Worm (Caenorhabditis elegans) whole organism, L3 larva: ENCODE measurements around the gene B0252.8.

Experiments
- R02D3.7 ChIP-seq: fragments of 150-350 bp; optimal IDR thresholded peaks from 2 replicates; lab custom pipeline; 2014; ENCODE audit warnings: missing biosample characterization, missing genetic modification characterization
- ZK546.5 ChIP-seq: sonication (generic microtip); optimal IDR thresholded peaks from 2 replicates; lab custom pipeline; 2017; ENCODE audit warnings: missing biosample characterization, missing genetic modification characterization
- aly-2 ChIP-seq: fragments of 150-350 bp; optimal IDR thresholded peaks from 2 replicates; lab custom pipeline; 2014; ENCODE audit warnings: missing biosample characterization, missing genetic modification characterization
- ama-1 ChIP-seq: fragments of 150-350 bp; optimal IDR thresholded peaks from 2 replicates; lab custom pipeline; 2018
- ceh-16 ChIP-seq: sonication (generic microtip); optimal IDR thresholded peaks from 2 replicates; lab custom pipeline; 2017; ENCODE audit warnings: missing biosample characterization, missing genetic modification characterization
- ceh-9 ChIP-seq: sonication (generic microtip); optimal IDR thresholded peaks from 2 replicates; lab custom pipeline; 2018; ENCODE audit warnings: missing biosample characterization, missing genetic modification characterization
- daf-12 ChIP-seq: fragments of 150-350 bp; optimal IDR thresholded peaks from 2 replicates; lab custom pipeline; 2014; ENCODE audit warnings: missing biosample characterization, missing genetic modification reagents, missing genetic modification characterization
- egl-5 ChIP-seq: fragments of 150-350 bp; optimal IDR thresholded peaks from 2 replicates; lab custom pipeline; 2017; ENCODE audit warnings: missing biosample characterization, missing genetic modification reagents, missing genetic modification characterization, inconsistent platforms
- elt-1 ChIP-seq: fragments of 150-350 bp; optimal IDR thresholded peaks from 2 replicates; lab custom pipeline; 2014; ENCODE audit warnings: missing biosample characterization, missing genetic modification characterization
- elt-2 ChIP-seq: sonication (generic microtip); optimal IDR thresholded peaks from 2 replicates; lab custom pipeline; 2016; ENCODE audit warnings: missing genetic modification reagents, mild to moderate bottlenecking, missing genetic modification characterization, missing compliant biosample characterization
- elt-3 ChIP-seq, 3 experiments: fragments of 150-350 bp in 1 of 3; sonication (generic microtip) in 2 of 3; optimal IDR thresholded peaks; 2 replicates in 2 of 3; 4 replicates in 1 of 3; lab custom pipeline; 2014 to 2017; ENCODE audit warnings: missing biosample characterization in 3 of 3, missing genetic modification characterization in 3 of 3
- eor-1 ChIP-seq, 2 experiments: fragments of 150-350 bp; optimal IDR thresholded peaks; 2 replicates each; lab custom pipeline; 2014 to 2018; ENCODE audit warnings: missing biosample characterization in 2 of 2, missing genetic modification characterization in 2 of 2
- fkh-2 ChIP-seq: fragments of 150-350 bp; optimal IDR thresholded peaks from 2 replicates; lab custom pipeline; 2014; ENCODE audit warnings: missing biosample characterization, missing genetic modification reagents, missing genetic modification characterization
- fos-1 ChIP-seq: fragments of 150-350 bp; optimal IDR thresholded peaks from 2 replicates; lab custom pipeline; 2014; ENCODE audit warnings: missing biosample characterization, missing genetic modification characterization
- hmg-11 ChIP-seq: sonication (generic microtip); optimal IDR thresholded peaks from 2 replicates; lab custom pipeline; 2016; ENCODE audit warnings: missing genetic modification characterization, missing compliant biosample characterization
- jun-1 ChIP-seq: fragments of 150-350 bp; optimal IDR thresholded peaks from 2 replicates; lab custom pipeline; 2014; ENCODE audit warnings: missing biosample characterization, missing genetic modification reagents, missing genetic modification characterization
- lin-15B ChIP-seq: fragments of 150-350 bp; optimal IDR thresholded peaks from 2 replicates; lab custom pipeline; 2014; ENCODE audit warnings: missing biosample characterization, missing genetic modification characterization
- lin-39 ChIP-seq: fragments of 150-350 bp; optimal IDR thresholded peaks from 2 replicates; lab custom pipeline; 2018; ENCODE audit warnings: missing biosample characterization, missing genetic modification reagents, missing genetic modification characterization
- mdl-1 ChIP-seq: fragments of 150-350 bp; optimal IDR thresholded peaks from 2 replicates; lab custom pipeline; 2014; ENCODE audit warnings: missing biosample characterization, missing genetic modification characterization
- mml-1 ChIP-seq: fragments of 150-350 bp; sonication (generic microtip); optimal IDR thresholded peaks from 3 replicates; lab custom pipeline; 2014; ENCODE audit warnings: missing biosample characterization, missing genetic modification characterization
- nfya-1 ChIP-seq: sonication (generic microtip); optimal IDR thresholded peaks from 2 replicates; lab custom pipeline; 2017; ENCODE audit warnings: missing genetic modification characterization, mild to moderate bottlenecking, missing compliant biosample characterization, antibody characterized with exemption, moderate library complexity; ENCODE audit not compliant: insufficient read depth
- nhr-11 ChIP-seq: fragments of 150-350 bp; optimal IDR thresholded peaks from 2 replicates; lab custom pipeline; 2014; ENCODE audit warnings: missing biosample characterization, missing genetic modification characterization
- nhr-12 ChIP-seq: fragments of 150-350 bp; optimal IDR thresholded peaks from 2 replicates; lab custom pipeline; 2014; ENCODE audit warnings: missing biosample characterization, missing genetic modification characterization
- nhr-237 ChIP-seq: fragments of 150-350 bp; optimal IDR thresholded peaks from 2 replicates; lab custom pipeline; 2014; ENCODE audit warnings: missing biosample characterization, missing genetic modification characterization
- nhr-25 ChIP-seq: sonication (generic microtip); optimal IDR thresholded peaks from 2 replicates; lab custom pipeline; 2017; ENCODE audit warnings: missing biosample characterization, missing genetic modification characterization
- nhr-28 ChIP-seq: fragments of 150-350 bp; optimal IDR thresholded peaks from 2 replicates; lab custom pipeline; 2014; ENCODE audit warnings: missing biosample characterization, missing genetic modification characterization
- nhr-43 ChIP-seq: sonication (generic microtip); optimal IDR thresholded peaks from 2 replicates; lab custom pipeline; 2016; ENCODE audit warnings: mild to moderate bottlenecking, missing genetic modification characterization, missing compliant biosample characterization; ENCODE audit not compliant: poor library complexity, severe bottlenecking
- nhr-67 ChIP-seq: fragments of 150-350 bp; optimal IDR thresholded peaks from 2 replicates; lab custom pipeline; 2014; ENCODE audit warnings: missing biosample characterization, missing genetic modification characterization
- nhr-77 ChIP-seq: fragments of 150-350 bp; optimal IDR thresholded peaks from 2 replicates; lab custom pipeline; 2014; ENCODE audit warnings: missing biosample characterization, missing genetic modification characterization
- pha-4 ChIP-seq: fragments of 150-350 bp; optimal IDR thresholded peaks from 2 replicates; lab custom pipeline; 2014; ENCODE audit warnings: missing biosample characterization, missing genetic modification reagents, missing genetic modification characterization
- pqm-1 ChIP-seq: fragments of 150-350 bp; optimal IDR thresholded peaks from 2 replicates; lab custom pipeline; 2017; ENCODE audit warnings: missing biosample characterization, missing genetic modification characterization, inconsistent platforms
- sea-2 ChIP-seq: fragments of 150-350 bp; sonication (generic microtip); optimal IDR thresholded peaks from 4 replicates; lab custom pipeline; 2014; ENCODE audit warnings: missing biosample characterization, missing genetic modification reagents, missing genetic modification characterization
- snpc-4 ChIP-seq: fragments of 150-350 bp; optimal IDR thresholded peaks from 2 replicates; lab custom pipeline; 2014; ENCODE audit warnings: missing biosample characterization, missing genetic modification characterization
- tbx-2 ChIP-seq: sonication (generic microtip); optimal IDR thresholded peaks from 2 replicates; lab custom pipeline; 2016; ENCODE audit warnings: mild to moderate bottlenecking, missing genetic modification characterization, missing compliant biosample characterization
- unc-62 ChIP-seq: fragments of 150-350 bp; sonication (generic microtip); optimal IDR thresholded peaks from 4 replicates; lab custom pipeline; 2014; ENCODE audit warnings: missing biosample characterization, missing genetic modification reagents, missing genetic modification characterization
- zag-1 ChIP-seq: fragments of 150-350 bp; optimal IDR thresholded peaks from 2 replicates; lab custom pipeline; 2014; ENCODE audit warnings: missing biosample characterization, missing genetic modification characterization
- ztf-11 ChIP-seq: fragments of 150-350 bp; optimal IDR thresholded peaks from 2 replicates; lab custom pipeline; 2014; ENCODE audit warnings: missing biosample characterization, missing genetic modification characterization

The B0252.8 gene

DNA sequence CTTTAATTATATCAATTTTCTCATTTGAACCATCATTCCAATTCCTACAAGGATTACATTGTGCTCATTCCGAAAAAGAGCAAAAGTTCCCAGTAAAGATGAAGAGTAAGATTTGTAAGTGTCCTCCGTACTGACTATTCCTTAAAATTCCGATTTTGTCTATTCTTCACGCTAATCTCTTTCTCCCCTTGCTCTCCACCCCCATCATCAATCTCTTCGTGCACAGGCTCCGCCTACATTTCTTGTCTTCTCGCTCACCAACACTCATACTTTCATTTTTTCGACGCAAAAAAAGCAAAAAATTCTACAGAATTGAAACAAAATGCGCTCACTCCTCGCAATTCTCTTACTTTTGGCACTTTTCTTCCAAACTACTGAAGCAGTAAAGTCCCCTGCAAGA, at the start of gene B0252.8:
Gene B0252.8 (plus strand): TSS at position 292 of the 400 bp plus-strand sequence.
- TF ChIP-seq egl-5 (tag; lab: Kevin White, UChicago) (no peak), lin-39 (tag; lab: Kevin White, UChicago) (peak; percentile 71)

DNA sequence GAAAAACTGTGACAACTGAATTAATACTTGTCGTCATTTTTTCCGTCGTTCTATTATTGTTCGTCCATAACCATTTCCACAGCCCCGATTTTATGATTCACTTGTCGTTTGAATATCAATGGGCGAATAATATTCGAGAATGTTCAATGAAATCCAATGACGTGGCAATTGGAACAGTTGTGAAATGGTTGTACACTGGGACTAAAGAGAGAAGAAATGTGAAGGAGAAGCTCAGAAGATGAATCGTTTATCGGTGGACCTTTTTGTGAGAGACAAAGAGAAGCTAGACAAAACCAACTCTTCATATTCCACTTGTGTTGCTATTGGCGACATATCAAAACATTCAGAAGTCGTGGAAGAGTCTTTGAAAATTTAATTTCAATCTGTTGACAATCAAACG, 45.2 kb upstream of the B0252.8 start, which contains the start of gene clhm-1:
Gene clhm-1 (minus strand): TSS at position 207 of the 400 bp plus-strand sequence.
- TF ChIP-seq elt-2 (no peak), nfya-1 (peak; percentile 17)

DNA sequence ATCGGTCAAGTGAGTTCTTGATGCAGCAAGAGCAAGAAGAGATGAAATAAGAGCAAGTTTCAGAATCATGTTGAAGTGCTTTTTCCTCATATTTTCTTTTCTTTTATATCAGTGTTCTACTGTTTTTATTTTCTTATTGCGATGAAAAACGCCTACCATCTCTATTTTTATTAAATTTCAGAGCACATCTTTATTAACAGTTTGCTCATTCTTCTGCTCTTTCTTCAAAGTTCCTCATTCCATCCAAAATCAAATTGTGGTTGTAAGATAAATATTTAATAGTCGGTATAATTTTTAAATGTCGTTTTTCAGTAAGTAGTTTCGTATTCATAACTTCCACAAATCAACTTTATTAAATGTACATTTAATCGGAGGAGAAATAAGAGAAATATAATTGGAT, 43.5 kb upstream of the B0252.8 start, which contains the start of gene C44B7.5:
Gene C44B7.5 (minus strand): TSS at position 101 of the 400 bp plus-strand sequence.
- TF ChIP-seq ceh-16 (no peak), hmg-11 (tag; lab: Kevin White, UChicago) (no peak), elt-1 (tag; lab: Kevin White, UChicago) (no peak), nhr-25 (tag; lab: Kevin White, UChicago) (no peak), daf-12 (tag; lab: Kevin White, UChicago) (no peak), eor-1 (tag; optimal IDR thresholded peaks at IDR 0.05; lab: Kevin White, UChicago) (no peak), ama-1 (lab: Kevin White, UChicago) (no peak), mdl-1 (tag; lab: Kevin White, UChicago) (no peak), R02D3.7 (tag; lab: Kevin White, UChicago) (no peak)

DNA sequence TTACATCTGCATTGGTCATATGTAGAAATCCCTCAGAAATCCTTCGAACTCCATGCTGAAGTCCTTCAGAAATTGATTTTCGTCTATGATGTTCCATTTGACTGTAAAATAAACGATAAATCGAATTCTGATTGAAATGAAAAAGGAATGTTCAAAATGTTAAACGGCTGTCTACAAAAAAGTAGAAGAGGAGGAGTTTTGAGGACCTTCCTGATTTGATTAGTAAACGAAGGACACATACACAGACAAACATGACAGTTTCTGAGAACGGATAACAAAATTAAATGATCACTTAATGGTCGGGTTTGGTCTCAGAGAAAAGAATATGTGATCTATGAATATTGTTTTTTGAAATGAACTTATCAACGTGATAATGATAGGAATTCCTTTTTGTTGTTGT, 39.0 kb upstream of the B0252.8 start, which contains the start of gene slc-36.5:
Gene slc-36.5 (minus strand): TSS at position 101 of the 400 bp plus-strand sequence.
- TF ChIP-seq egl-5 (tag; lab: Kevin White, UChicago) = no peak
- no peak for TF ChIP-seq sea-2 (GFP tag; lab: Kevin White, UChicago)
- TF ChIP-seq elt-3 (tag; optimal IDR thresholded peaks at IDR 0.05; lab: Kevin White, UChicago) = no peak
- no peak for TF ChIP-seq unc-62
- no peak for TF ChIP-seq tbx-2
- TF ChIP-seq pha-4 (tag; lab: Kevin White, UChicago) = no peak
- no peak for TF ChIP-seq nhr-77 (tag; lab: Kevin White, UChicago)
- TF ChIP-seq nhr-67 (tag; lab: Kevin White, UChicago) = no peak
- no peak for TF ChIP-seq nhr-43 (tag; lab: Kevin White, UChicago)
- no peak for TF ChIP-seq eor-1 (tag; optimal IDR thresholded peaks at IDR 0.05; lab: Kevin White, UChicago)
- no peak for TF ChIP-seq fos-1 (tag; lab: Kevin White, UChicago)
- no peak for TF ChIP-seq daf-12 (tag; lab: Kevin White, UChicago)
- no peak for TF ChIP-seq jun-1 (tag; lab: Kevin White, UChicago)
- TF ChIP-seq nhr-11 (tag; lab: Kevin White, UChicago) = no peak
- TF ChIP-seq lin-39 (tag; lab: Kevin White, UChicago) = no peak
- no peak for TF ChIP-seq fkh-2 (tag; lab: Kevin White, UChicago)
- no peak for TF ChIP-seq ceh-9

DNA sequence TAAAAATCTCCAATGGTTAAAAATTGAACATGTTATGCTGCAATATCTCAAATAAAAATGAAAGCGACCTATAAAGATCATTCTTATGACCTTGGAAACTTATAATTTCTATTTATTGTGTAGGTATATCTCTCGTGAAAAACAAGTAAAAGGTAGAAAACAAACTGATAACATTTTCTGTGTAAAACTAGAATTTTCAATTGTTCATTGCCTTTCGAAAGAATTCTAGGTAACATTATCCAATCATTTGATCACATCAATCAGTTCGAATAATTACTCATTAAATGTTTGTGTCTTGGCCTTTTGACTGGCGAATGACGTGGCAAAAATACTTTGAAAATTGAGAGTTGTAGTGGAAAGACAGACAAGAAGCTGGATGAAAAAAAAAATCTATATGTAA, 38.1 kb upstream of the B0252.8 start:
- TF ChIP-seq ZK546.5 (tag; lab: Kevin White, UChicago) = no peak
- TF ChIP-seq ztf-11 = no peak
- TF ChIP-seq lin-39 (tag; lab: Kevin White, UChicago) = no peak
- no peak for TF ChIP-seq snpc-4 (tag; lab: Kevin White, UChicago)
- no peak for TF ChIP-seq nhr-237 (tag; lab: Kevin White, UChicago)
- no peak for TF ChIP-seq nhr-28 (tag; lab: Kevin White, UChicago)
- TF ChIP-seq pha-4 (tag; lab: Kevin White, UChicago) = no peak
- no peak for TF ChIP-seq mml-1
- no peak for TF ChIP-seq unc-62
- no peak for TF ChIP-seq zag-1
- no peak for TF ChIP-seq ama-1 (lab: Kevin White, UChicago)
- no peak for TF ChIP-seq lin-15B
- no peak for TF ChIP-seq aly-2
- TF ChIP-seq daf-12 (tag; lab: Kevin White, UChicago) = no peak
- TF ChIP-seq nhr-12 (tag; lab: Kevin White, UChicago) = no peak
- no peak for TF ChIP-seq nhr-67 (tag; lab: Kevin White, UChicago)
- no peak for TF ChIP-seq pqm-1 (tag; lab: Kevin White, UChicago)
